Worm (Caenorhabditis elegans) whole organism, midembryonic: ENCODE data around the gene cyp-35A3.

ENCODE experiments used
- cog-1 ChIP-seq: sonication (generic microtip); optimal IDR thresholded peaks from 2 replicates; lab custom pipeline; 2016; ENCODE audit warnings: missing genetic modification characterization, missing compliant biosample characterization
- klf-2 ChIP-seq: fragments of 200-800 bp; sonication (Bioruptor generic); conservative IDR thresholded peaks from 2 replicates; pipeline ENCODE4 v1.3.6; 2022; ENCODE audit warnings: missing genetic modification reagents, missing genetic modification characterization, missing compliant biosample characterization
- med-1 ChIP-seq: sonication (generic microtip); optimal IDR thresholded peaks from 2 replicates; lab custom pipeline; 2017; ENCODE audit warnings: missing genetic modification characterization, mild to moderate bottlenecking, missing compliant biosample characterization, antibody characterized with exemption, missing genetic modification reagents; ENCODE audit not compliant: insufficient read depth
- ref-1 ChIP-seq: fragments of 200-800 bp; sonication (Bioruptor generic); conservative IDR thresholded peaks from 2 replicates; pipeline ENCODE4 v1.3.6; 2022; ENCODE audit warnings: missing genetic modification reagents, missing genetic modification characterization, missing compliant biosample characterization
- ztf-23 ChIP-seq: fragments of 200-800 bp; sonication (Bioruptor generic); IDR thresholded peaks from 2 replicates; pipeline ENCODE4 v1.3.6; 2022; ENCODE audit warnings: missing genetic modification reagents, missing genetic modification characterization, missing compliant biosample characterization
- ztf-29 ChIP-seq: fragments of 200-800 bp; sonication (Bioruptor generic); IDR thresholded peaks from 2 replicates; pipeline ENCODE4 v1.3.6; 2022; ENCODE audit warnings: missing genetic modification reagents, missing genetic modification characterization, missing compliant biosample characterization

DNA sequence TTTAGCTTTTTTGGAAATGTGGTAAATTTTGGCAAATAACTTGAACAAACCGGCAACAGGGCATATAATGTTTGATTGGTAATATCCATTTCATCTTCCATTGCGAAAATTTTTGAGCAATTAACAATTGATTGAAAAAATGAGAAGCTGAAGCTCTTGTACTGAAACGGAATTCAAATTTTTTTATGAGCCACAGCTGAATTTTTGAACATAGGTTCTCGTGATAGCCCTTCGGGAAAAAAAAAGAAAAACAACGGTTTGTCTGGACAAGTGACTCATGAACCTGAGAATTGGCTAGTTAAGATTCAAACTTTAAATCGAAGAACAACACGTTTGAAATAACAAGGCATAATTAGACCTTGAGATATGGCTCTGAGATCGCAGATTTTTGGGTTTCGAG is 26.6 kb upstream of the cyp-35A3 start, which contains the start of gene srx-62:
- TF ChIP-seq ref-1 (GFP tag; lab: Robert Waterston, UW) (no peak), cog-1 (tag; lab: Kevin White, UChicago) (no peak), med-1 (GFP tag; lab: Kevin White, UChicago) (no peak), klf-2 (GFP tag; lab: Robert Waterston, UW) (no peak), ztf-23 (no peak), ztf-29 (GFP tag; lab: Robert Waterston, UW) (no peak)
